Worm (Caenorhabditis elegans) whole organism, L2 larva: ENCODE results near the gene F19G12.8.

ENCODE experiments used
- C34F6.9 ChIP-seq: fragments of 150-350 bp; optimal IDR thresholded peaks from 2 replicates; lab custom pipeline; 2014; ENCODE audit warnings: missing biosample characterization, missing genetic modification characterization
- F13H6.1 ChIP-seq: sonication (generic microtip); optimal IDR thresholded peaks from 2 replicates; lab custom pipeline; 2016; ENCODE audit warnings: missing genetic modification characterization, missing compliant biosample characterization
- R02D3.7 ChIP-seq: fragments of 150-350 bp; optimal IDR thresholded peaks from 2 replicates; lab custom pipeline; 2014; ENCODE audit warnings: missing biosample characterization, missing genetic modification characterization
- Y55F3AM.14 ChIP-seq: fragments of 200-800 bp; sonication (Bioruptor generic); optimal IDR thresholded peaks from 2 replicates; lab custom pipeline; 2018; ENCODE audit warnings: mild to moderate bottlenecking, missing genetic modification characterization, missing compliant biosample characterization
- ZK546.5 ChIP-seq: sonication (generic microtip); optimal IDR thresholded peaks from 2 replicates; lab custom pipeline; 2017; ENCODE audit warnings: missing biosample characterization, missing genetic modification characterization
- alr-1 ChIP-seq: fragments of 150-350 bp; optimal IDR thresholded peaks from 2 replicates; lab custom pipeline; 2014; ENCODE audit warnings: missing biosample characterization, missing genetic modification characterization
- aly-2 ChIP-seq: fragments of 150-350 bp; optimal IDR thresholded peaks from 2 replicates; lab custom pipeline; 2014; ENCODE audit warnings: missing biosample characterization, missing genetic modification characterization
- ama-1 ChIP-seq: fragments of 150-350 bp; optimal IDR thresholded peaks from 2 replicates; lab custom pipeline; 2018; ENCODE audit warnings: inconsistent platforms
- blmp-1 ChIP-seq: sonication (generic microtip); optimal IDR thresholded peaks from 2 replicates; lab custom pipeline; 2017; ENCODE audit warnings: missing genetic modification characterization, mild to moderate bottlenecking, missing compliant biosample characterization, antibody characterized with exemption, moderate library complexity; ENCODE audit not compliant: insufficient read depth
- ceh-16 ChIP-seq: fragments of 150-350 bp; optimal IDR thresholded peaks from 2 replicates; lab custom pipeline; 2014; ENCODE audit warnings: missing biosample characterization, missing genetic modification characterization
- ceh-82 ChIP-seq: fragments of 150-350 bp; optimal IDR thresholded peaks from 2 replicates; lab custom pipeline; 2014; ENCODE audit warnings: missing biosample characterization, missing genetic modification characterization
- crh-2 ChIP-seq: sonication (generic microtip); optimal IDR thresholded peaks from 2 replicates; lab custom pipeline; 2017; ENCODE audit warnings: missing biosample characterization, missing genetic modification characterization
- dmd-4 ChIP-seq: sonication (generic microtip); optimal IDR thresholded peaks from 2 replicates; lab custom pipeline; 2017; ENCODE audit warnings: missing biosample characterization, missing genetic modification characterization
- egl-27 ChIP-seq: sonication (generic microtip); optimal IDR thresholded peaks from 3 replicates; lab custom pipeline; 2017; ENCODE audit warnings: missing biosample characterization, missing genetic modification reagents, missing genetic modification characterization
- elt-1 ChIP-seq: fragments of 150-350 bp; optimal IDR thresholded peaks from 2 replicates; lab custom pipeline; 2014; ENCODE audit warnings: missing biosample characterization, missing genetic modification characterization
- fos-1 ChIP-seq: fragments of 150-350 bp; optimal IDR thresholded peaks from 2 replicates; lab custom pipeline; 2014; ENCODE audit warnings: missing biosample characterization, missing genetic modification characterization
- gmeb-1 ChIP-seq: fragments of 150-350 bp; optimal IDR thresholded peaks from 2 replicates; lab custom pipeline; 2014; ENCODE audit warnings: missing biosample characterization, missing genetic modification characterization
- lin-11 ChIP-seq: fragments of 150-350 bp; sonication (generic microtip); optimal IDR thresholded peaks from 2 replicates; lab custom pipeline; 2014; ENCODE audit warnings: missing biosample characterization, missing genetic modification characterization, inconsistent platforms, mixed read lengths
- lin-13 ChIP-seq: fragments of 150-350 bp; optimal IDR thresholded peaks from 2 replicates; lab custom pipeline; 2014; ENCODE audit warnings: missing biosample characterization, missing genetic modification reagents, missing genetic modification characterization
- lin-39 ChIP-seq: fragments of 150-350 bp; optimal IDR thresholded peaks from 2 replicates; lab custom pipeline; 2014; ENCODE audit warnings: missing biosample characterization, missing genetic modification reagents, missing genetic modification characterization
- lsy-2 ChIP-seq, 2 experiments: fragments of 150-350 bp in 1 of 2; sonication (generic microtip) in 1 of 2; optimal IDR thresholded peaks; 2 replicates each; lab custom pipeline; 2014 to 2017; ENCODE audit warnings: missing biosample characterization in 2 of 2, missing genetic modification characterization in 2 of 2
- mab-5 ChIP-seq: fragments of 150-350 bp; optimal IDR thresholded peaks from 2 replicates; lab custom pipeline; 2014; ENCODE audit warnings: missing biosample characterization, missing genetic modification characterization
- mbf-1 ChIP-seq: sonication (generic microtip); optimal IDR thresholded peaks from 2 replicates; lab custom pipeline; 2017; ENCODE audit warnings: missing biosample characterization, missing genetic modification characterization
- nhr-10 ChIP-seq: sonication (generic microtip); optimal IDR thresholded peaks from 2 replicates; lab custom pipeline; 2017; ENCODE audit warnings: missing biosample characterization, missing genetic modification characterization
- nhr-11 ChIP-seq: fragments of 150-350 bp; optimal IDR thresholded peaks from 2 replicates; lab custom pipeline; 2014; ENCODE audit warnings: missing biosample characterization, missing genetic modification characterization
- nhr-12 ChIP-seq: fragments of 150-350 bp; optimal IDR thresholded peaks from 2 replicates; lab custom pipeline; 2014; ENCODE audit warnings: missing biosample characterization, missing genetic modification characterization
- nhr-129 ChIP-seq: fragments of 150-350 bp; optimal IDR thresholded peaks from 2 replicates; lab custom pipeline; 2014; ENCODE audit warnings: missing biosample characterization, missing genetic modification characterization
- nhr-21 ChIP-seq: fragments of 150-350 bp; optimal IDR thresholded peaks from 2 replicates; lab custom pipeline; 2014; ENCODE audit warnings: missing biosample characterization, missing genetic modification characterization
- nhr-237 ChIP-seq: fragments of 150-350 bp; optimal IDR thresholded peaks from 2 replicates; lab custom pipeline; 2014; ENCODE audit warnings: missing biosample characterization, missing genetic modification characterization
- nhr-25 ChIP-seq: fragments of 150-350 bp; sonication (generic microtip); optimal IDR thresholded peaks from 3 replicates; lab custom pipeline; 2014; ENCODE audit warnings: missing biosample characterization, missing genetic modification characterization
- nhr-6 ChIP-seq: fragments of 150-350 bp; optimal IDR thresholded peaks from 2 replicates; lab custom pipeline; 2014; ENCODE audit warnings: missing biosample characterization, missing genetic modification characterization
- nhr-77 ChIP-seq: fragments of 150-350 bp; optimal IDR thresholded peaks from 2 replicates; lab custom pipeline; 2014; ENCODE audit warnings: missing biosample characterization, missing genetic modification characterization
- peb-1 ChIP-seq: fragments of 150-350 bp; optimal IDR thresholded peaks from 2 replicates; lab custom pipeline; 2014; ENCODE audit warnings: missing biosample characterization, missing genetic modification characterization
- skn-1 ChIP-seq: sonication (generic microtip); optimal IDR thresholded peaks from 2 replicates; lab custom pipeline; 2017; ENCODE audit warnings: missing biosample characterization, missing genetic modification characterization
- sma-3 ChIP-seq: sonication (generic microtip); optimal IDR thresholded peaks from 2 replicates; lab custom pipeline; 2016; ENCODE audit warnings: missing genetic modification reagents, missing genetic modification characterization, missing compliant biosample characterization
- sma-9 ChIP-seq, 2 experiments: fragments of 150-350 bp in 1 of 2; sonication (generic microtip) in 1 of 2; optimal IDR thresholded peaks; 2 replicates each; lab custom pipeline; 2014 to 2016; ENCODE audit warnings: missing genetic modification characterization in 2 of 2, mild to moderate bottlenecking in 1 of 2, missing biosample characterization in 1 of 2, missing compliant biosample characterization in 1 of 2, missing genetic modification reagents in 1 of 2, moderate library complexity in 1 of 2
- snpc-4 ChIP-seq: fragments of 150-350 bp; optimal IDR thresholded peaks from 2 replicates; lab custom pipeline; 2014; ENCODE audit warnings: missing biosample characterization, missing genetic modification characterization
- unc-39 ChIP-seq: fragments of 150-350 bp; optimal IDR thresholded peaks from 2 replicates; lab custom pipeline; 2014; ENCODE audit warnings: missing biosample characterization, missing genetic modification characterization
- unc-55 ChIP-seq: fragments of 150-350 bp; sonication (generic microtip); optimal IDR thresholded peaks from 3 replicates; lab custom pipeline; 2014; ENCODE audit warnings: missing biosample characterization, missing genetic modification reagents, missing genetic modification characterization
- ztf-1 ChIP-seq: fragments of 200-800 bp; sonication (Bioruptor generic); conservative IDR thresholded peaks from 2 replicates; pipeline ENCODE4 v1.3.6; 2022; ENCODE audit warnings: missing genetic modification characterization, missing compliant biosample characterization
- ztf-11 ChIP-seq: sonication (generic microtip); optimal IDR thresholded peaks from 2 replicates; lab custom pipeline; 2017; ENCODE audit warnings: missing biosample characterization, missing genetic modification characterization
- ztf-4 ChIP-seq: fragments of 150-350 bp; optimal IDR thresholded peaks from 2 replicates; lab custom pipeline; 2014; ENCODE audit warnings: missing biosample characterization, missing genetic modification characterization

Gene F19G12.8

ce11 chrX:1441602-1442183 lies 24.6 kb downstream of the F19G12.8 start:
- TF ChIP-seq mbf-1 (tag; lab: Kevin White, UChicago) (no peak), sma-3 (GFP tag; lab: Kevin White, UChicago) (no peak), nhr-237 (tag; lab: Kevin White, UChicago) (no peak)

- TF ChIP-seq nhr-77 (no peak), nhr-12 (no peak), C34F6.9 (tag; lab: Kevin White, UChicago) (peak; percentile 22), nhr-25 (tag; lab: Kevin White, UChicago) (peak; percentile 64), sma-3 (GFP tag; lab: Kevin White, UChicago) (peak; percentile 20), lin-13 (GFP tag; lab: Kevin White, UChicago) (peak; percentile 4)
These were observed 26.6 kb downstream of the F19G12.8 start for ce11 chrX:1443556-1444243.

DNA sequence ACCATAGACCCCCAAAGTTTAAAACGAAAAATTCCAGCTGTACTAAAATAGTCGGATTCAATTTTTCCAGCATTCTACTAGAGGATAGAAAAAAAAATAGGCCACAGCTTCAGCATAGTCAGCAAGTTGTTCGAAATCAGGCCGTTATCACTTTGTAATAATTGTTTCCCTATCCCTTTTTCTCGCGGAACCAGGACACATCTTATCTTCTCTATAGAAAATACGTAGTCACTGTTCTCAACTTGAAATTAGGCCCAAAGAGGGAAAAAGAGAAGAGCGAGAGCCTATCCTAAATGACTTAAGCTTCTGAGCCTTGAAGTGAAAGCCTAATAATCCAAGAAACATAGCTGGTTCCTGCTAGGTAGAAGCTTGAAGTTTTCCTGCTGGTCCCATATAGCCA lies 28.6 kb downstream of the F19G12.8 start:
- TF ChIP-seq ceh-16 (peak; percentile 8), mab-5 (no peak), ama-1 (lab: Kevin White, UChicago) (peak; percentile 64), mbf-1 (tag; lab: Kevin White, UChicago) (no peak), ceh-82 (tag; lab: Kevin White, UChicago) (no peak), nhr-237 (tag; lab: Kevin White, UChicago) (no peak), ZK546.5 (tag; lab: Kevin White, UChicago) (no peak), lin-39 (tag; lab: Kevin White, UChicago) (no peak), snpc-4 (no peak), egl-27 (no peak), sma-3 (GFP tag; lab: Kevin White, UChicago) (peak; percentile 16), lsy-2 (tag; optimal IDR thresholded peaks at IDR 0.05; lab: Kevin White, UChicago) (peak in 1 of 2 experiments; percentile 47), nhr-129 (tag; lab: Kevin White, UChicago) (peak; percentile 14), ztf-4 (peak; percentile 53), skn-1 (tag; lab: Kevin White, UChicago) (no peak), F13H6.1 (tag; lab: Kevin White, UChicago) (peak; percentile 4), unc-39 (tag; lab: Kevin White, UChicago) (no peak), nhr-21 (tag; lab: Kevin White, UChicago) (peak; percentile 29), crh-2 (tag; lab: Kevin White, UChicago) (peak; percentile 45), nhr-12 (no peak), sma-9 (GFP tag; optimal IDR thresholded peaks at IDR 0.05; lab: Kevin White, UChicago) (peak; percentile 43), sma-9 (tag; optimal IDR thresholded peaks at IDR 0.05; lab: Kevin White, UChicago) (no peak), blmp-1 (tag; lab: Kevin White, UChicago) (no peak)

DNA sequence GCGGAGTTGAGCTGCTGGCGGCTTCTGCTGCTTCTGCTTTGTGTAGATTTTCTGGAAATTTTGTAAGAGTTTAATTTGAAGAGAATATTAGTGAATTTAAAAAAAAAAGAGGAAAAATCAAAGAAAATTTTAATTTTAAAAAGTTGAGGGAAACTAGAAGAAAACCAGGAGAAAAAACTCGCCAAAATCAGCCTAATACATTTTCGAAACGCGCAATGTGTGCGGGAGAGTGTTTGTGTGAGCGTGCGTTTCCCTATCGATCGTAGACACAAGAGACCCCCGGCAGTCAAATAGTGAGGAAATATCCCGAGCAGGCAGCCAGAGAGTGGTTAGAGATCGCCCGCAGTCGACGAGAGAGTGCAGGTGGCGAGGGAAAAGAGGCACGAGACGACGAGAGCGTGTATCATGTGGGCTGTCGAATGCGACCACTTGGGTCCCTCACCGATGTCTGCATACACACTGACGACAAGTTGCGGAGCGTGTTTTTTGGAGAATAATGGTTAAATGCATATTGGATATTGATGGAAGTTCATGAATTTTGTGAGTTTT lies 29.5 kb downstream of the F19G12.8 start, which contains the start of gene zfp-3:
TSS of gene zfp-3 (minus strand) at position 51 of the 549 bp plus-strand sequence.
- TF ChIP-seq F13H6.1 (tag; lab: Kevin White, UChicago): peak; percentile 98
- peak; percentile 97 for TF ChIP-seq unc-55 (GFP tag; lab: Kevin White, UChicago)
- TF ChIP-seq Y55F3AM.14: peak; percentile 60
- TF ChIP-seq ztf-1: no peak
- TF ChIP-seq nhr-21 (tag; lab: Kevin White, UChicago): peak; percentile 95
- no peak for TF ChIP-seq mbf-1 (tag; lab: Kevin White, UChicago)
- peak; percentile 98 for TF ChIP-seq C34F6.9 (tag; lab: Kevin White, UChicago)
- peak; percentile 94 for TF ChIP-seq sma-3 (GFP tag; lab: Kevin White, UChicago)
- TF ChIP-seq snpc-4: peak; percentile 84
- TF ChIP-seq alr-1 (tag; lab: Kevin White, UChicago): no peak
- TF ChIP-seq nhr-25 (tag; lab: Kevin White, UChicago): peak; percentile 96
- peak; percentile 36 for TF ChIP-seq lin-39 (tag; lab: Kevin White, UChicago)
- peak; percentile 97 for TF ChIP-seq fos-1 (tag; lab: Kevin White, UChicago)
- TF ChIP-seq ceh-82 (tag; lab: Kevin White, UChicago): no peak
- peak; percentile 94 for TF ChIP-seq egl-27
- no peak for TF ChIP-seq aly-2 (tag; lab: Kevin White, UChicago)
- TF ChIP-seq ZK546.5 (tag; lab: Kevin White, UChicago): peak; percentile 69
- no peak for TF ChIP-seq peb-1 (tag; lab: Kevin White, UChicago)
- TF ChIP-seq R02D3.7: peak; percentile 12
- TF ChIP-seq skn-1 (tag; lab: Kevin White, UChicago): peak; percentile 66
- peak; percentile 93 for TF ChIP-seq nhr-6 (tag; lab: Kevin White, UChicago)
- peak; percentile 44 for TF ChIP-seq ceh-16
- TF ChIP-seq nhr-77: peak; percentile 36
- no peak for TF ChIP-seq dmd-4 (tag; lab: Kevin White, UChicago)
- TF ChIP-seq elt-1 (tag; lab: Kevin White, UChicago): no peak
- peak; percentile 85 for TF ChIP-seq gmeb-1
- TF ChIP-seq unc-39 (tag; lab: Kevin White, UChicago): no peak
- no peak for TF ChIP-seq nhr-11 (tag; lab: Kevin White, UChicago)
- TF ChIP-seq sma-9 (GFP tag; optimal IDR thresholded peaks at IDR 0.05; lab: Kevin White, UChicago): peak; percentile 96
- no peak for TF ChIP-seq sma-9 (tag; optimal IDR thresholded peaks at IDR 0.05; lab: Kevin White, UChicago)
- TF ChIP-seq lin-11 (tag; lab: Kevin White, UChicago): peak; percentile 97
- TF ChIP-seq nhr-10: peak; percentile 53
- TF ChIP-seq ztf-11 (tag; lab: Kevin White, UChicago): peak; percentile 14
